Fruit fly (Drosophila melanogaster) whole organism, wandering third instar larva: ENCODE results near the gene Cby.

Source experiments
- Abd-B ChIP-seq: fragments of >200 bp; optimal IDR thresholded peaks from 2 replicates; lab custom pipeline; 2017; ENCODE audit warnings: missing biosample characterization, missing genetic modification characterization
- CG32264 ChIP-seq: fragments of 200-800 bp; sonication (Bioruptor generic); optimal IDR thresholded peaks from 2 replicates; lab custom pipeline; 2016; ENCODE audit warnings: missing biosample characterization, missing genetic modification characterization
- CG9705 ChIP-seq: fragments of 200-800 bp; sonication (Bioruptor generic); optimal IDR thresholded peaks from 2 replicates; lab custom pipeline; 2018; ENCODE audit warnings: missing biosample characterization, mild to moderate bottlenecking, missing genetic modification characterization
- Dfd ChIP-seq: fragments of >200 bp; optimal IDR thresholded peaks from 2 replicates; lab custom pipeline; 2017; ENCODE audit warnings: missing biosample characterization, missing genetic modification characterization
- Dif ChIP-seq: fragments of 200-275, 200-300 bp; sonication (Bioruptor generic); optimal IDR thresholded peaks from 2 replicates; lab custom pipeline; 2018; ENCODE audit warnings: missing biosample characterization, missing genetic modification characterization; ENCODE audit not compliant: partially characterized antibody
- GATAd ChIP-seq: sonication (Bioruptor generic); optimal IDR thresholded peaks from 2 replicates; lab custom pipeline; 2016; ENCODE audit warnings: missing biosample characterization, missing genetic modification characterization
- HLH106 ChIP-seq: fragments of 200-800 bp; optimal IDR thresholded peaks from 3 replicates; lab custom pipeline; 2019; ENCODE audit warnings: missing biosample characterization, mild to moderate bottlenecking, missing genetic modification characterization, moderate library complexity
- Hnf4 ChIP-seq: fragments of 200-800 bp; sonication (Bioruptor generic); optimal IDR thresholded peaks from 2 replicates; lab custom pipeline; 2016; ENCODE audit warnings: missing biosample characterization, mild to moderate bottlenecking, missing genetic modification characterization
- Hr78 ChIP-seq: fragments of >200 bp; optimal IDR thresholded peaks from 2 replicates; lab custom pipeline; 2017; ENCODE audit warnings: missing biosample characterization, missing genetic modification characterization
- Hr83 ChIP-seq: fragments of 200-300 bp; sonication (Bioruptor generic); optimal IDR thresholded peaks from 2 replicates; lab custom pipeline; 2016; ENCODE audit warnings: missing biosample characterization, mild to moderate bottlenecking, missing genetic modification characterization, moderate library complexity; ENCODE audit not compliant: poor library complexity, severe bottlenecking
- Jra ChIP-seq: sonication (Bioruptor generic); optimal IDR thresholded peaks from 2 replicates; lab custom pipeline; 2016; ENCODE audit warnings: missing biosample characterization, missing genetic modification characterization
- Mio ChIP-seq: sonication (Bioruptor generic); optimal IDR thresholded peaks from 2 replicates; lab custom pipeline; 2016; ENCODE audit warnings: missing biosample characterization, missing genetic modification characterization
- Myc ChIP-seq: fragments of >200 bp; optimal IDR thresholded peaks from 2 replicates; lab custom pipeline; 2017
- N ChIP-seq: fragments of >200 bp; optimal IDR thresholded peaks from 2 replicates; lab custom pipeline; 2018; ENCODE audit warnings: missing biosample characterization, missing external identifiers, missing genetic modification characterization
- OdsH ChIP-seq: fragments of 200-800 bp; sonication (Bioruptor generic); optimal IDR thresholded peaks from 2 replicates; lab custom pipeline; 2016; ENCODE audit warnings: missing biosample characterization, mild to moderate bottlenecking, missing genetic modification characterization
- Rel ChIP-seq, 2 experiments: fragments of 200-800 bp; sonication (Bioruptor generic) in 1 of 2; optimal IDR thresholded peaks; 2 replicates in 1 of 2; 3 replicates in 1 of 2; lab custom pipeline; 2016 to 2019; ENCODE audit warnings: mild to moderate bottlenecking in 2 of 2, missing biosample characterization in 2 of 2, missing genetic modification characterization in 2 of 2, moderate library complexity in 1 of 2
- Sp1 ChIP-seq: fragments of 200-800 bp; sonication (Bioruptor generic); optimal IDR thresholded peaks from 3 replicates; lab custom pipeline; 2019; ENCODE audit warnings: missing biosample characterization, mild to moderate bottlenecking, missing genetic modification characterization, moderate library complexity
- Vsx2 ChIP-seq: fragments of 200-300, 225-300 bp; sonication (Bioruptor generic); optimal IDR thresholded peaks from 2 replicates; lab custom pipeline; 2018; ENCODE audit warnings: missing biosample characterization, missing genetic modification characterization; ENCODE audit not compliant: partially characterized antibody
- br ChIP-seq: fragments of 200-800 bp; sonication (Bioruptor generic); optimal IDR thresholded peaks from 2 replicates; lab custom pipeline; 2016; ENCODE audit warnings: missing biosample characterization, missing genetic modification characterization
- brk ChIP-seq: fragments of 200-800 bp; sonication (Bioruptor generic); optimal IDR thresholded peaks from 2 replicates; lab custom pipeline; 2016; ENCODE audit warnings: missing biosample characterization, mild to moderate bottlenecking, missing genetic modification characterization
- dl ChIP-seq, 2 experiments: fragments of 175-275, 200-275 bp in 1 of 2; fragments of 200-275 bp in 1 of 2; sonication (Bioruptor generic); optimal IDR thresholded peaks; lab custom pipeline; 2018; ENCODE audit warnings: mild to moderate bottlenecking in 2 of 2, missing biosample characterization in 2 of 2, missing genetic modification characterization in 2 of 2, moderate library complexity in 2 of 2; ENCODE audit not compliant: partially characterized antibody in 2 of 2, insufficient read depth in 1 of 2
- dmrt93B ChIP-seq: fragments of 200-800 bp; sonication (Bioruptor generic); optimal IDR thresholded peaks from 2 replicates; lab custom pipeline; 2018; ENCODE audit warnings: missing biosample characterization, mild to moderate bottlenecking, missing genetic modification characterization
- ey ChIP-seq: fragments of 200-800 bp; sonication (Bioruptor generic); optimal IDR thresholded peaks from 2 replicates; lab custom pipeline; 2016; ENCODE audit warnings: missing biosample characterization, missing genetic modification characterization
- foxo ChIP-seq, 2 experiments: fragments of 200-800 bp; sonication (Bioruptor generic); optimal IDR thresholded peaks; 2 replicates in 1 of 2; 3 replicates in 1 of 2; lab custom pipeline; 2016 to 2017; ENCODE audit warnings: missing biosample characterization in 2 of 2, missing genetic modification characterization in 2 of 2
- fru ChIP-seq: fragments of 200-800 bp; sonication (Bioruptor generic); optimal IDR thresholded peaks from 3 replicates; lab custom pipeline; 2016; ENCODE audit warnings: missing biosample characterization, mild to moderate bottlenecking, missing genetic modification characterization
- h ChIP-seq: fragments of 200-800 bp; sonication (Bioruptor generic); optimal IDR thresholded peaks from 3 replicates; lab custom pipeline; 2016; ENCODE audit warnings: missing biosample characterization, mild to moderate bottlenecking, missing genetic modification characterization
- jim ChIP-seq: fragments of 175-275, 200-325 bp; sonication (Bioruptor generic); optimal IDR thresholded peaks from 2 replicates; lab custom pipeline; 2016; ENCODE audit warnings: missing biosample characterization, mild to moderate bottlenecking, missing genetic modification characterization
- pan ChIP-seq: fragments of >200 bp; optimal IDR thresholded peaks from 2 replicates; lab custom pipeline; 2017
- psq ChIP-seq: fragments of 200-800 bp; sonication (Bioruptor generic); optimal IDR thresholded peaks from 3 replicates; lab custom pipeline; 2017; ENCODE audit warnings: missing biosample characterization, mild to moderate bottlenecking, missing genetic modification characterization, moderate library complexity
- rgr ChIP-seq: fragments of 200-800 bp; sonication (Bioruptor generic); optimal IDR thresholded peaks from 3 replicates; lab custom pipeline; 2016; ENCODE audit warnings: missing biosample characterization, mild to moderate bottlenecking, missing genetic modification characterization
- sage ChIP-seq: fragments of 200-800 bp; sonication (Bioruptor generic); optimal IDR thresholded peaks from 2 replicates; lab custom pipeline; 2016; ENCODE audit warnings: missing biosample characterization, mild to moderate bottlenecking, missing genetic modification characterization
- sv ChIP-seq: fragments of 200-800 bp; sonication (Bioruptor generic); optimal IDR thresholded peaks from 3 replicates; lab custom pipeline; 2016; ENCODE audit warnings: missing biosample characterization, missing genetic modification characterization
- tai ChIP-seq: sonication (Bioruptor generic); optimal IDR thresholded peaks from 2 replicates; lab custom pipeline; 2016; ENCODE audit warnings: missing biosample characterization, missing genetic modification characterization
- usp ChIP-seq: fragments of >200 bp; optimal IDR thresholded peaks from 2 replicates; lab custom pipeline; 2017; ENCODE audit warnings: missing biosample characterization, missing genetic modification characterization
- woc ChIP-seq: sonication (Bioruptor generic); optimal IDR thresholded peaks from 2 replicates; lab custom pipeline; 2016; ENCODE audit warnings: missing biosample characterization, mild to moderate bottlenecking, missing genetic modification characterization

Gene Cby

dm6 chr3R:21869464-21870100, 1.8 kb downstream of the Cby start, which contains the start of gene CG31174:
Gene CG31174, minus strand, starts transcription at chr3R:21869514.
- TF ChIP-seq Hr83 (GFP tag; lab: Kevin White, UChicago) (no peak), Rel (GFP tag; optimal IDR thresholded peaks at IDR 0.05; lab: Kevin White, UChicago) (no peak), Rel (tag; optimal IDR thresholded peaks at IDR 0.05; lab: Kevin White, UChicago) (peak; percentile 83)

- TF ChIP-seq Dif (GFP tag; lab: Kevin White, UChicago) (no peak), OdsH (GFP tag; lab: Kevin White, UChicago) (peak; percentile 81), woc (GFP tag; lab: Kevin White, UChicago) (peak; percentile 60), Myc (lab: Kevin White, UChicago) (no peak), Hnf4 (GFP tag; lab: Kevin White, UChicago) (peak; percentile 82), CG9705 (GFP tag; lab: Kevin White, UChicago) (no peak), Dfd (GFP tag; lab: Kevin White, UChicago) (no peak), Hr83 (GFP tag; lab: Kevin White, UChicago) (no peak), N (GFP tag; lab: Kevin White, UChicago) (no peak), h (GFP tag; lab: Kevin White, UChicago) (peak; percentile 78), pan (lab: Kevin White, UChicago) (no peak), GATAd (GFP tag; lab: Kevin White, UChicago) (no peak), Mio (GFP tag; lab: Kevin White, UChicago) (peak; percentile 36), CG32264 (GFP tag; lab: Kevin White, UChicago) (peak; percentile 65), usp (no peak), Vsx2 (GFP tag; lab: Kevin White, UChicago) (no peak), br (GFP tag; lab: Kevin White, UChicago) (peak; percentile 80), brk (GFP tag; lab: Kevin White, UChicago) (no peak), sage (peak; percentile 11), psq (GFP tag; lab: Kevin White, UChicago) (peak; percentile 70), foxo (GFP tag; optimal IDR thresholded peaks at IDR 0.05; lab: Kevin White, UChicago) (peak; percentile 62 to 90), Abd-B (GFP tag; lab: Kevin White, UChicago) (no peak), rgr (peak; percentile 87), Hr78 (GFP tag; lab: Kevin White, UChicago) (no peak), Rel (GFP tag; optimal IDR thresholded peaks at IDR 0.05; lab: Kevin White, UChicago) (no peak), Rel (tag; optimal IDR thresholded peaks at IDR 0.05; lab: Kevin White, UChicago) (peak; percentile 56), HLH106 (tag; lab: Kevin White, UChicago) (peak; percentile 77), tai (GFP tag; lab: Kevin White, UChicago) (no peak), ey (GFP tag; lab: Kevin White, UChicago) (peak; percentile 83), dl (GFP tag; optimal IDR thresholded peaks at IDR 0.05; lab: Kevin White, UChicago; ENCODE audit: insufficient read depth in 1 of 2, partially characterized antibody in 2 of 2) (no peak), jim (GFP tag; lab: Kevin White, UChicago) (no peak), dmrt93B (GFP tag; lab: Kevin White, UChicago) (peak; percentile 39), sv (GFP tag; lab: Kevin White, UChicago) (peak; percentile 97), fru (GFP tag; lab: Kevin White, UChicago) (peak; percentile 87), Sp1 (peak; percentile 61), Jra (GFP tag; lab: Kevin White, UChicago) (peak; percentile 44)
These were observed 2.6 kb downstream of the Cby start, which contains the start of gene CG31431 for dm6 chr3R:21870158-21870971. Gene CG31431, plus strand, starts transcription at chr3R:21870681.
